Fruit fly (Drosophila melanogaster) whole organism, pupa: ENCODE results near the gene pico.

ENCODE experiments used
- CG10348 ChIP-seq: fragments of 200-800 bp; sonication (Bioruptor generic); IDR thresholded peaks from 2 replicates; pipeline ENCODE4 v1.3.6; 2022; ENCODE audit warnings: missing biosample characterization, missing genetic modification characterization
- CG12605 ChIP-seq: fragments of 200-800 bp; sonication (Bioruptor generic); IDR thresholded peaks from 2 replicates; pipeline ENCODE4 v1.3.6; 2022; ENCODE audit warnings: missing biosample characterization, missing genetic modification characterization
- CG13204 ChIP-seq: fragments of 200-800 bp; sonication (Bioruptor generic); optimal IDR thresholded peaks from 2 replicates; lab custom pipeline; 2018; ENCODE audit warnings: missing biosample characterization, mild to moderate bottlenecking, missing genetic modification characterization, moderate library complexity
- CG14655 ChIP-seq: fragments of 200-800 bp; sonication (Bioruptor generic); optimal IDR thresholded peaks from 3 replicates; lab custom pipeline; 2017; ENCODE audit warnings: mild to moderate bottlenecking, missing biosample characterization, missing genetic modification reagents, missing genetic modification characterization
- CG15710 ChIP-seq: fragments of 200-800 bp; sonication (Bioruptor generic); optimal IDR thresholded peaks from 2 replicates; lab custom pipeline; 2018; ENCODE audit warnings: missing biosample characterization, mild to moderate bottlenecking, missing genetic modification characterization, moderate library complexity
- CG17806 ChIP-seq: fragments of 200-800 bp; sonication (Bioruptor generic); optimal IDR thresholded peaks from 2 replicates; lab custom pipeline; 2018; ENCODE audit warnings: missing biosample characterization, mild to moderate bottlenecking, missing genetic modification characterization, moderate library complexity
- CG32121 ChIP-seq: fragments of 200-800 bp; sonication (Bioruptor generic); IDR thresholded peaks from 2 replicates; pipeline ENCODE4 v1.3.6; 2022; ENCODE audit warnings: missing biosample characterization, missing genetic modification characterization
- CG34367 ChIP-seq: fragments of 200-800 bp; sonication (Bioruptor generic); optimal IDR thresholded peaks from 2 replicates; lab custom pipeline; 2018; ENCODE audit warnings: missing biosample characterization, mild to moderate bottlenecking, missing genetic modification characterization
- CG8159 ChIP-seq: fragments of 200-800 bp; sonication (Bioruptor generic); optimal IDR thresholded peaks from 3 replicates; lab custom pipeline; 2018; ENCODE audit warnings: missing biosample characterization, mild to moderate bottlenecking, missing genetic modification characterization, moderate library complexity
- D1 ChIP-seq: fragments of 200-800 bp; sonication (Bioruptor generic); optimal IDR thresholded peaks from 2 replicates; lab custom pipeline; 2018; ENCODE audit warnings: missing biosample characterization, mild to moderate bottlenecking, missing genetic modification characterization, moderate library complexity
- EcR ChIP-seq: fragments of 200-800 bp; sonication (Bioruptor generic); optimal IDR thresholded peaks from 3 replicates; lab custom pipeline; 2019; ENCODE audit warnings: missing biosample characterization, missing genetic modification characterization, mild to moderate bottlenecking, moderate library complexity, missing genetic modification reagents
- Ets98B ChIP-seq: fragments of 200-800 bp; sonication (Bioruptor generic); IDR thresholded peaks from 2 replicates; pipeline ENCODE4 v1.3.6; 2022; ENCODE audit warnings: missing biosample characterization, missing genetic modification characterization
- Pif1B ChIP-seq: fragments of 200-800 bp; sonication (Bioruptor generic); optimal IDR thresholded peaks from 3 replicates; lab custom pipeline; 2016; ENCODE audit warnings: missing biosample characterization, missing genetic modification characterization
- fd96Ca ChIP-seq: fragments of 200-800 bp; sonication (Bioruptor generic); IDR thresholded peaks from 3 replicates; pipeline ENCODE4 v1.3.6; 2022; ENCODE audit warnings: missing biosample characterization, missing genetic modification characterization

DNA sequence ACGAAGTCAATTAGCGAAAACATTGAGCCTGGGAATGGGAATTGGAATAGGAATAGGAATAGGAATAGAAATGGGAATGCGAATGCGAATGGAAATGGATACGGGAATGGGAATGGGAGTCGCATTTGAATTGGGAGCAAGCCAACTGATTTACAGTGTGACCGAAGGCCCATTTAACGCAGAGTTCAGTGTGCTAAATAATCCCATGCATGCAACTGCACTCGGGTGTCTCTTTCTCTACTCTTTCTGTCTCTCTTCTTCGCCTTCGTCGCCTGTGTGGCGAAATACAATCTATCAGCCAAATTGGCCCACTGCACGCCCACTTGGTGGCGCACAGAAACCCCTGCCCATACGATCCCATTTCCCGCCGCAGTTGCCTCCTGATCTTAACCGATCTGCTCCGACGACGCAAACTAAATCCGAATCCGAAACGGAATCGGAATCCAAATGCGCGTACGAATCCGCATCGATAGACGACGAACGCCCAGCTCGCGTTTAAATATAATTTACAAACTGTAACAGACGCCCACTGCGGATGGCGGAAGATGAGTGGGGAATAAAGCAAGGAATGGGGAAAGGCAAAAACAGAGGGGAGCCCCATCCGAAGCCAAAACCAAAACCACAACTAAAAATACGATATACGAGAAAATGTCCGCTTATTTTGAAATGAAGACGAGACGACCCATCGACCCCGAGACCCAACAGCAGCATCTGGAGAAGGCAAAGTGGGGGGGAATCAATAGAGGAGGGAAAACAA, 7.7 kb downstream of the pico start:
- TF ChIP-seq D1 (tag; lab: Kevin White, UChicago) (no peak), CG32121 (no peak), CG17806 (tag; lab: Kevin White, UChicago) (no peak), CG13204 (GFP tag; lab: Kevin White, UChicago) (no peak), CG10348 (GFP tag; lab: Robert Waterston, UW) (no peak), CG8159 (tag; lab: Kevin White, UChicago) (no peak), fd96Ca (GFP tag; lab: Robert Waterston, UW) (no peak), CG34367 (no peak), CG15710 (tag; lab: Kevin White, UChicago) (no peak), CG12605 (GFP tag; lab: Robert Waterston, UW) (no peak), Pif1B (GFP tag; lab: Kevin White, UChicago) (no peak), EcR (GFP tag; lab: Kevin White, UChicago) (no peak), Ets98B (GFP tag; lab: Robert Waterston, UW) (no peak), CG14655 (GFP tag; lab: Kevin White, UChicago) (no peak)
